Worm (Caenorhabditis elegans): ENCODE data around the gene clec-47.

- TF ChIP-seq sea-1 (GFP tag; conservative IDR thresholded peaks at IDR 0.05): no peak
- TF ChIP-seq ama-1 (optimal IDR thresholded peaks at IDR 0.05): no peak
- no peak for TF ChIP-seq tra-4 (tag; optimal IDR thresholded peaks at IDR 0.05)
- TF ChIP-seq tbx-11 (GFP tag; IDR thresholded peaks at IDR 0.05): no peak
- TF ChIP-seq ets-7 (tag; optimal IDR thresholded peaks at IDR 0.05): no peak
- TF ChIP-seq scrt-1 (GFP tag; IDR thresholded peaks at IDR 0.05): no peak
- TF ChIP-seq B0310.2 (tag; optimal IDR thresholded peaks at IDR 0.05): no peak
Observed at ce11 chrV:15133812-15134211, 41.7 kb upstream of the clec-47 start.

All from whole organism, early embryonic.